Fruit fly (Drosophila melanogaster) whole organism, adult: ENCODE measurements around the gene NimB4.

Experiments
- CG11617 ChIP-seq: fragments of 200-800 bp; sonication (Bioruptor generic); optimal IDR thresholded peaks from 2 replicates; lab custom pipeline; 2017; ENCODE audit warnings: mild to moderate bottlenecking, missing biosample characterization, missing genetic modification reagents, missing genetic modification characterization
- CG12768 ChIP-seq: fragments of 200-800 bp; sonication (Bioruptor generic); optimal IDR thresholded peaks from 2 replicates; lab custom pipeline; 2017; ENCODE audit warnings: missing biosample characterization, missing genetic modification characterization, mild to moderate bottlenecking, moderate library complexity, missing genetic modification reagents
- CG14711 ChIP-seq: fragments of 200-800 bp; sonication (Bioruptor generic); optimal IDR thresholded peaks from 2 replicates; lab custom pipeline; 2018; ENCODE audit warnings: missing biosample characterization, mild to moderate bottlenecking, missing genetic modification characterization, moderate library complexity
- CG33017 ChIP-seq: fragments of 200-800 bp; sonication (Bioruptor generic); optimal IDR thresholded peaks from 2 replicates; lab custom pipeline; 2018; ENCODE audit warnings: missing biosample characterization, mild to moderate bottlenecking, missing genetic modification characterization, moderate library complexity
- CG7101 ChIP-seq: fragments of 200-800 bp; sonication (Bioruptor generic); optimal IDR thresholded peaks from 2 replicates; lab custom pipeline; 2018; ENCODE audit warnings: missing biosample characterization, mild to moderate bottlenecking, missing genetic modification characterization, moderate library complexity
- Crg-1 ChIP-seq: fragments of 200-800 bp; sonication (Bioruptor generic); optimal IDR thresholded peaks from 2 replicates; lab custom pipeline; 2016; ENCODE audit warnings: missing biosample characterization, missing genetic modification characterization
- Mnt ChIP-seq: fragments of 200-800 bp; sonication (Bioruptor generic); optimal IDR thresholded peaks from 2 replicates; lab custom pipeline; 2016; ENCODE audit warnings: missing biosample characterization, mild to moderate bottlenecking, missing genetic modification characterization
- cic ChIP-seq: fragments of 200-800 bp; sonication (Bioruptor generic); optimal IDR thresholded peaks from 2 replicates; lab custom pipeline; 2017; ENCODE audit warnings: missing biosample characterization, mild to moderate bottlenecking, missing genetic modification characterization, moderate library complexity
- ovo ChIP-seq: fragments of 200-800 bp; sonication (Bioruptor generic); optimal IDR thresholded peaks from 2 replicates; lab custom pipeline; 2016; ENCODE audit warnings: missing biosample characterization, missing genetic modification characterization
- tj ChIP-seq: fragments of 200-800 bp; sonication (Bioruptor generic); optimal IDR thresholded peaks from 3 replicates; lab custom pipeline; 2017; ENCODE audit warnings: missing biosample characterization, mild to moderate bottlenecking, missing genetic modification characterization, moderate library complexity

- TF ChIP-seq ovo (GFP tag; lab: Kevin White, UChicago) (no peak), Crg-1 (GFP tag; lab: Kevin White, UChicago) (no peak), tj (GFP tag; lab: Kevin White, UChicago) (no peak), CG14711 (no peak), CG7101 (no peak), CG12768 (GFP tag; lab: Kevin White, UChicago) (no peak), CG11617 (GFP tag; lab: Kevin White, UChicago) (no peak), cic (no peak), CG33017 (tag; lab: Kevin White, UChicago) (no peak), Mnt (GFP tag; lab: Kevin White, UChicago) (no peak)
Measured at dm6 chr2L:14015109-14015508, 45.3 kb upstream of the NimB4 start.
